Fruit fly (Drosophila melanogaster): ENCODE measurements around the gene RpL23A.
A peak's percentile ranks its signal among the peaks of the same experiment; 100 is the strongest.

RpL23A gene

DNA sequence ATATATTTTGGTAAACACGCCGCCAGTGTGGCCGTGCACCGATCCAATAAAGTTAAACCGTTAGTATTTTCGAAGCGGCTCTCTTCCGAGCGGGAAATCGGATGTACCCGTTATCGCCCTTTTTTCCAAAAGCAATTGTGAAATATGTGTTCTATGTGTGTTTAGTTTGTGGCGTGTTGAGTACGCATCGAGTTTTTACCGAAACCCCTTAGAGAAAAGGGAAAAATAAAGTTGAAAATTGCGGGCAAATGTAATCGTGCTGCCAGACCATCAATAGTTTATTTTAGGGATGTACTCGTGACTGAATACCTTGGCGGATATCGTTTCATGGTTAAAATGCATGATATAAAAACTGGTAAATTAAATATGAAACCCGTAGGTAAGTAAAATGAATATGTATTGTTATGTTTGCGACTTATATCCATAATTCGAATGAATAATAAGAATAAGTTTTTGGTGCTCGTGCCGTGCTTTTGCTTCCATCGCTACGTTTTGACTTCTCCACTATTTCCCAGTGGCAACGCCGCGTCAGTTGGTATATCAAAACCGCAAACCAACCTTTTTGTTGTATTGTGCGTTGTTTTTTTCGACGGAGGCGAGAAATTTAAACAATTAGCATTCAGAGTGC is 29.2 kb downstream of the RpL23A start, which contains the start of the genes Mettl2 and Bgb (continued):
- TF ChIP-seq Sox15 (GFP tag; optimal IDR thresholded peaks at IDR 0.05) (peak; percentile 79), net (GFP tag; optimal IDR thresholded peaks at IDR 0.05) (no peak), lz (GFP tag; optimal IDR thresholded peaks at IDR 0.05) (peak; percentile 89), fd85E (GFP tag; optimal IDR thresholded peaks at IDR 0.05) (no peak), Blimp-1 (GFP tag; optimal IDR thresholded peaks at IDR 0.05) (no peak), CG8632 (GFP tag; optimal IDR thresholded peaks at IDR 0.05) (peak; percentile 51), dac (GFP tag; optimal IDR thresholded peaks at IDR 0.05) (peak; percentile 42), CG11762 (GFP tag; optimal IDR thresholded peaks at IDR 0.05; ENCODE audit: insufficient read depth) (peak; percentile 35), Eip75B (GFP tag; optimal IDR thresholded peaks at IDR 0.05) (no peak), Gug (GFP tag; IDR thresholded peaks at IDR 0.05) (peak; percentile 68; the same call in 1 of the 2 replicates), Lpt (GFP tag; optimal IDR thresholded peaks at IDR 0.05) (no peak), CG8319 (GFP tag; optimal IDR thresholded peaks at IDR 0.05) (peak; percentile 64), OdsH (GFP tag; optimal IDR thresholded peaks at IDR 0.05) (no peak), Smox (GFP tag; optimal IDR thresholded peaks at IDR 0.05) (peak; percentile 73), Met (GFP tag; optimal IDR thresholded peaks at IDR 0.05) (no peak), CG6854 (GFP tag; optimal IDR thresholded peaks at IDR 0.05) (no peak), CG31627 (GFP tag; optimal IDR thresholded peaks at IDR 0.05) (peak; percentile 90), Hr38 (GFP tag; optimal IDR thresholded peaks at IDR 0.05) (no peak), CG16779 (tag; optimal IDR thresholded peaks at IDR 0.05) (no peak), CG3919 (GFP tag; optimal IDR thresholded peaks at IDR 0.05) (peak; percentile 74), salr (GFP tag; optimal IDR thresholded peaks at IDR 0.05) (peak in 1 of 2 experiments; percentile 29), CG4318 (GFP tag; optimal IDR thresholded peaks at IDR 0.05) (no peak)

DNA sequence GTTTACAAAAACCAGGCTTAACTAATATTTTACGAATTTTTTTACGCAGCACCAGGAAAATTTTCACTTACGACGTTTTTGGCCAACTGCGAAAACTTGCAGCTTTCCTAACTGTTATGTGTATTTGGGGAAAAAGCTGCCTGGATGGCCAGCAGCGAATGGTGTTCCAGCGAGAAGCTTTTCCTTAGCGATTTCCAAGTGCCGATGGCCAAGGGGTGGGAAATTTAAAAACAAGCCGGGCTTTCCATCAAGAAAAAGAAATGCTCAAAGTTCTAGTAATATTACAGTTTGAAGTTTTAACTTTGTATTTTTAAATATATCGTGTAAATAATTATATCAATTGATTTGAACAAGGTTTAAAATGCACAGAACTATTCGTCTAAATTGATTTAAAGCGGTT is 30.8 kb downstream of the RpL23A start, which contains the start of gene nSyb:
nSyb (minus strand) TSS at position 101 of the 400 bp plus-strand sequence.
- TF ChIP-seq fkh (GFP tag; optimal IDR thresholded peaks at IDR 0.05) = no peak
- TF ChIP-seq achi (GFP tag; optimal IDR thresholded peaks at IDR 0.05) = no peak
- TF ChIP-seq Ets96B (tag; optimal IDR thresholded peaks at IDR 0.05) = no peak
- TF ChIP-seq Met (GFP tag; optimal IDR thresholded peaks at IDR 0.05) = no peak
- TF ChIP-seq CG3032 (tag; optimal IDR thresholded peaks at IDR 0.05) = no peak
- TF ChIP-seq CG15336 (GFP tag; IDR thresholded peaks at IDR 0.05) = no peak
- no peak for TF ChIP-seq CG6854 (GFP tag; optimal IDR thresholded peaks at IDR 0.05)
- TF ChIP-seq svp (GFP tag) = no peak
- no peak for TF ChIP-seq net (GFP tag; optimal IDR thresholded peaks at IDR 0.05)
- no peak for TF ChIP-seq Hr4 (GFP tag; optimal IDR thresholded peaks at IDR 0.05)
- TF ChIP-seq salr (GFP tag; optimal IDR thresholded peaks at IDR 0.05) = no peak
- no peak for TF ChIP-seq pdm3 (GFP tag; optimal IDR thresholded peaks at IDR 0.05)
- TF ChIP-seq CG4318 (GFP tag; optimal IDR thresholded peaks at IDR 0.05) = no peak
- TF ChIP-seq lz (GFP tag; optimal IDR thresholded peaks at IDR 0.05) = no peak
- no peak for TF ChIP-seq topi (GFP tag; optimal IDR thresholded peaks at IDR 0.05)

DNA sequence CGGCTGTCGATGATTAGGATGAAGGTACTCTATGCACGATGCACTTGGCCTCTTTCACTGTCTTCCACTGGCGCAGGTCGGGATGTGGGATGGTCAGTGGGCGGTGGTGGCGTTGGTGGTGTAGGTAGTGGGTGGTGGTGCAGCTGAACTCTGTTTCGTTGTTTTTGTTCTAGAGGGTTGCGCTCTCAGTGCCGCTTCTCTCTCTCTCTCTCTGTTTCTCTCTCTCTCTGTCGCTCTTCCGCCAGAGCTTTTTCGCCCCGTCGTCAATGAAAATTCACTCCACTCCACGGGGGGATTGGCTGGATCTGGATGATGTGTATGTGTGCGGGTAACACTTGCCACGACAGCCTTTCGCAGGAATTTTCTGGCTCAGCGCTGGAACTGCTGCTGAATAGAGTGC is 31.6 kb downstream of the RpL23A start:
- no peak for TF ChIP-seq eg (GFP tag; IDR thresholded peaks at IDR 0.05)
- TF ChIP-seq Smox (GFP tag; optimal IDR thresholded peaks at IDR 0.05) = no peak
- TF ChIP-seq topi (GFP tag; optimal IDR thresholded peaks at IDR 0.05) = no peak
- TF ChIP-seq acj6 (GFP tag; optimal IDR thresholded peaks at IDR 0.05) = no peak
- no peak for TF ChIP-seq fd59A (GFP tag; optimal IDR thresholded peaks at IDR 0.05)
- TF ChIP-seq Met (GFP tag; optimal IDR thresholded peaks at IDR 0.05) = no peak
- no peak for TF ChIP-seq CG31627 (GFP tag; optimal IDR thresholded peaks at IDR 0.05)
- TF ChIP-seq Sox15 (GFP tag; optimal IDR thresholded peaks at IDR 0.05) = no peak
- TF ChIP-seq CG11762 (GFP tag; optimal IDR thresholded peaks at IDR 0.05; ENCODE audit: insufficient read depth) = no peak
- no peak for TF ChIP-seq spab (GFP tag; optimal IDR thresholded peaks at IDR 0.05)
- no peak for TF ChIP-seq OdsH (GFP tag; optimal IDR thresholded peaks at IDR 0.05)
- no peak for TF ChIP-seq CG11294 (GFP tag; IDR thresholded peaks at IDR 0.05)
- no peak for TF ChIP-seq Blimp-1 (GFP tag; optimal IDR thresholded peaks at IDR 0.05)
- no peak for TF ChIP-seq achi (GFP tag; optimal IDR thresholded peaks at IDR 0.05)
- TF ChIP-seq Ets96B (tag; optimal IDR thresholded peaks at IDR 0.05) = no peak
- TF ChIP-seq CG8119 (GFP tag; IDR thresholded peaks at IDR 0.05) = no peak
- no peak for TF ChIP-seq salr (GFP tag; optimal IDR thresholded peaks at IDR 0.05)
- TF ChIP-seq dac (GFP tag; optimal IDR thresholded peaks at IDR 0.05) = no peak

All from whole organism, prepupa.